Fruit fly (Drosophila melanogaster) whole organism, embryonic: ENCODE measurements around the gene CG15742.

Source experiments
- CG10321 ChIP-seq: fragments of 200-800 bp; sonication (Bioruptor generic); IDR thresholded peaks from 2 replicates; pipeline ENCODE4 v1.3.6; 2022; ENCODE audit warnings: missing biosample characterization, missing genetic modification characterization
- CG10366 ChIP-seq: fragments of 200-800 bp; sonication (Bioruptor generic); IDR thresholded peaks from 2 replicates; pipeline ENCODE4 v1.3.6; 2022; ENCODE audit warnings: missing biosample characterization, missing genetic modification characterization
- CG11504 ChIP-seq: fragments of 200-800 bp; sonication (Bioruptor generic); optimal IDR thresholded peaks from 3 replicates; lab custom pipeline; 2019; ENCODE audit warnings: missing biosample characterization, mild to moderate bottlenecking, missing genetic modification characterization, moderate library complexity
- CG11723 ChIP-seq: fragments of 200-800 bp; sonication (Bioruptor generic); optimal IDR thresholded peaks from 2 replicates; lab custom pipeline; 2017; ENCODE audit warnings: missing biosample characterization, mild to moderate bottlenecking, missing genetic modification characterization
- CG12391 ChIP-seq: fragments of 200-800 bp; sonication (Bioruptor generic); optimal IDR thresholded peaks from 3 replicates; lab custom pipeline; 2018; ENCODE audit warnings: missing biosample characterization, mild to moderate bottlenecking, missing genetic modification characterization, moderate library complexity
- CG13624 ChIP-seq: fragments of 200-800 bp; sonication (Bioruptor generic); optimal IDR thresholded peaks from 2 replicates; lab custom pipeline; 2016; ENCODE audit warnings: missing biosample characterization, missing genetic modification characterization
- CG13894 ChIP-seq: fragments of 200-800 bp; sonication (Bioruptor generic); optimal IDR thresholded peaks from 3 replicates; lab custom pipeline; 2018; ENCODE audit warnings: missing biosample characterization, mild to moderate bottlenecking, missing genetic modification characterization, moderate library complexity
- CG14667 ChIP-seq: fragments of 200-800 bp; sonication (Bioruptor generic); IDR thresholded peaks from 2 replicates; pipeline ENCODE4 v1.3.6; 2022; ENCODE audit warnings: missing biosample characterization, missing genetic modification characterization
- CG15269 ChIP-seq: fragments of 200-800 bp; sonication (Bioruptor generic); optimal IDR thresholded peaks from 2 replicates; lab custom pipeline; 2018; ENCODE audit warnings: missing biosample characterization, mild to moderate bottlenecking, missing genetic modification characterization, moderate library complexity
- CG17361 ChIP-seq: fragments of 200-800 bp; sonication (Bioruptor generic); IDR thresholded peaks from 3 replicates; pipeline ENCODE4 v1.3.6; 2022; ENCODE audit warnings: missing biosample characterization, missing genetic modification characterization
- CG1792 ChIP-seq: fragments of 200-800 bp; sonication (Bioruptor generic); optimal IDR thresholded peaks from 2 replicates; lab custom pipeline; 2016; ENCODE audit warnings: missing biosample characterization, missing genetic modification characterization
- CG18262 ChIP-seq: fragments of 200-800 bp; optimal IDR thresholded peaks from 3 replicates; lab custom pipeline; 2019; ENCODE audit warnings: missing biosample characterization, mild to moderate bottlenecking, missing genetic modification characterization, moderate library complexity
- CG30431 ChIP-seq: fragments of 200-800 bp; sonication (Bioruptor generic); optimal IDR thresholded peaks from 2 replicates; lab custom pipeline; 2017; ENCODE audit warnings: missing biosample characterization, missing genetic modification characterization
- CG3065 ChIP-seq: fragments of 200-800 bp; sonication (Bioruptor generic); optimal IDR thresholded peaks from 2 replicates; lab custom pipeline; 2016; ENCODE audit warnings: missing biosample characterization, missing genetic modification characterization
- CG31388 ChIP-seq: fragments of 200-800 bp; sonication (Bioruptor generic); optimal IDR thresholded peaks from 2 replicates; lab custom pipeline; 2016; ENCODE audit warnings: missing biosample characterization, missing genetic modification characterization
- CG3163 ChIP-seq: fragments of 200-800 bp; sonication (Bioruptor generic); optimal IDR thresholded peaks from 3 replicates; lab custom pipeline; 2016; ENCODE audit warnings: missing biosample characterization, missing genetic modification characterization
- CG43689 ChIP-seq: fragments of 200-800 bp; sonication (Bioruptor generic); IDR thresholded peaks from 2 replicates; pipeline ENCODE4 v1.3.6; 2022; ENCODE audit warnings: missing biosample characterization, missing genetic modification characterization
- CG6689 ChIP-seq: fragments of 200-800 bp; sonication (Bioruptor generic); IDR thresholded peaks from 2 replicates; pipeline ENCODE4 v1.3.6; 2022; ENCODE audit warnings: missing biosample characterization, missing genetic modification characterization
- Drgx ChIP-seq: fragments of 200-800 bp; sonication (Bioruptor generic); IDR thresholded peaks from 2 replicates; pipeline ENCODE4 v1.3.6; 2022; ENCODE audit warnings: missing biosample characterization, missing genetic modification characterization
- H2.0 ChIP-seq: fragments of 200-800 bp; sonication (Bioruptor generic); IDR thresholded peaks from 2 replicates; pipeline ENCODE4 v1.3.6; 2022; ENCODE audit warnings: missing biosample characterization, missing genetic modification characterization
- HLH3B ChIP-seq: fragments of 200-800 bp; sonication (Bioruptor generic); IDR thresholded peaks from 2 replicates; pipeline ENCODE4 v1.3.6; 2022; ENCODE audit warnings: missing biosample characterization, missing genetic modification characterization
- HLH54F ChIP-seq: fragments of 200-800 bp; sonication (Bioruptor generic); optimal IDR thresholded peaks from 3 replicates; lab custom pipeline; 2016; ENCODE audit warnings: missing biosample characterization, missing genetic modification characterization
- HmgD ChIP-seq: fragments of 200-800 bp; sonication (Bioruptor generic); optimal IDR thresholded peaks from 3 replicates; lab custom pipeline; 2016; ENCODE audit warnings: missing biosample characterization, missing genetic modification characterization
- Hr51 ChIP-seq, 2 experiments: fragments of 200-800 bp; sonication (Bioruptor generic); optimal IDR thresholded peaks; 2 replicates in 1 of 2; 3 replicates in 1 of 2; lab custom pipeline; 2016 to 2018; ENCODE audit warnings: missing biosample characterization in 2 of 2, missing genetic modification characterization in 2 of 2, mild to moderate bottlenecking in 1 of 2, moderate library complexity in 1 of 2
- Oli ChIP-seq: fragments of 200-800 bp; sonication (Bioruptor generic); optimal IDR thresholded peaks from 2 replicates; lab custom pipeline; 2018; ENCODE audit warnings: missing biosample characterization, mild to moderate bottlenecking, missing genetic modification characterization, moderate library complexity
- Poxn ChIP-seq: fragments of 200-800 bp; sonication (Bioruptor generic); IDR thresholded peaks from 2 replicates; pipeline ENCODE4 v1.3.6; 2022; ENCODE audit warnings: missing biosample characterization, missing genetic modification characterization
- Ptx1 ChIP-seq: fragments of 200-800 bp; sonication (Bioruptor generic); IDR thresholded peaks from 2 replicates; pipeline ENCODE4 v1.3.6; 2022; ENCODE audit warnings: missing biosample characterization, missing genetic modification characterization
- Side ChIP-seq: fragments of 200-800 bp; sonication (Bioruptor generic); optimal IDR thresholded peaks from 2 replicates; lab custom pipeline; 2016; ENCODE audit warnings: missing biosample characterization, missing genetic modification characterization
- Sin3A ChIP-seq: fragments of >200 bp; optimal IDR thresholded peaks from 2 replicates; lab custom pipeline; 2018
- Sox102F ChIP-seq: fragments of 200-800 bp; sonication (Bioruptor generic); optimal IDR thresholded peaks from 2 replicates; lab custom pipeline; 2018; ENCODE audit warnings: missing biosample characterization, mild to moderate bottlenecking, missing genetic modification characterization, moderate library complexity
- Sry-β ChIP-seq: fragments of 200-800 bp; sonication (Bioruptor generic); optimal IDR thresholded peaks from 2 replicates; lab custom pipeline; 2018; ENCODE audit warnings: missing biosample characterization, mild to moderate bottlenecking, missing genetic modification characterization, moderate library complexity
- br ChIP-seq: fragments of >200 bp; optimal IDR thresholded peaks from 2 replicates; lab custom pipeline; 2017
- bsh ChIP-seq, 2 experiments: fragments of 200-800 bp; sonication (Bioruptor generic); optimal IDR thresholded peaks; 2 replicates each; lab custom pipeline; 2017 to 2018; ENCODE audit warnings: mild to moderate bottlenecking in 2 of 2, missing biosample characterization in 2 of 2, missing genetic modification characterization in 2 of 2, moderate library complexity in 1 of 2
- chif ChIP-seq, 2 experiments: fragments of 200-800 bp; sonication (Bioruptor generic); optimal IDR thresholded peaks; 3 replicates each; lab custom pipeline; 2016; ENCODE audit warnings: missing biosample characterization in 2 of 2, missing genetic modification characterization in 2 of 2
- danr ChIP-seq: fragments of 200-800 bp; sonication (Bioruptor generic); IDR thresholded peaks from 2 replicates; pipeline ENCODE4 v1.3.6; 2022; ENCODE audit warnings: missing biosample characterization, missing genetic modification characterization
- dmrt99B ChIP-seq: fragments of 200-800 bp; sonication (Bioruptor generic); optimal IDR thresholded peaks from 2 replicates; lab custom pipeline; 2018; ENCODE audit warnings: missing biosample characterization, mild to moderate bottlenecking, missing genetic modification characterization, moderate library complexity
- fru ChIP-seq: fragments of >200 bp; optimal IDR thresholded peaks from 2 replicates; lab custom pipeline; 2017
- gem ChIP-seq: fragments of 200-800 bp; sonication (Bioruptor generic); optimal IDR thresholded peaks from 2 replicates; lab custom pipeline; 2019; ENCODE audit warnings: missing biosample characterization, mild to moderate bottlenecking, missing genetic modification characterization, moderate library complexity
- gsb ChIP-seq: fragments of 200-800 bp; sonication (Bioruptor generic); IDR thresholded peaks from 2 replicates; pipeline ENCODE4 v1.3.6; 2022; ENCODE audit warnings: missing biosample characterization, missing genetic modification characterization
- hb ChIP-seq: fragments of 200-800 bp; sonication (Bioruptor generic); IDR thresholded peaks from 3 replicates; pipeline ENCODE4 v1.3.6; 2022; ENCODE audit warnings: missing biosample characterization, missing genetic modification characterization; ENCODE audit not compliant: partially characterized antibody
- lbe ChIP-seq: fragments of 200-800 bp; sonication (Bioruptor generic); optimal IDR thresholded peaks from 2 replicates; lab custom pipeline; 2016; ENCODE audit warnings: missing biosample characterization, mild to moderate bottlenecking, missing genetic modification characterization
- nom ChIP-seq: fragments of 200-800 bp; sonication (Bioruptor generic); optimal IDR thresholded peaks from 2 replicates; lab custom pipeline; 2017; ENCODE audit warnings: missing biosample characterization, missing genetic modification characterization, mild to moderate bottlenecking, moderate library complexity, missing genetic modification reagents
- phol ChIP-seq: fragments of 200-800 bp; sonication (Bioruptor generic); optimal IDR thresholded peaks from 3 replicates; lab custom pipeline; 2018; ENCODE audit warnings: missing biosample characterization, mild to moderate bottlenecking, missing genetic modification characterization, moderate library complexity
- psq ChIP-seq: fragments of 200-800 bp; sonication (Bioruptor generic); optimal IDR thresholded peaks from 2 replicates; lab custom pipeline; 2017; ENCODE audit warnings: missing biosample characterization, missing genetic modification characterization
- sisA ChIP-seq: fragments of 200-800 bp; sonication (Bioruptor generic); IDR thresholded peaks from 2 replicates; pipeline ENCODE4 v1.3.6; 2022; ENCODE audit warnings: missing biosample characterization, missing genetic modification characterization
- stc ChIP-seq: fragments of 200-800 bp; sonication (Bioruptor generic); IDR thresholded peaks from 2 replicates; pipeline ENCODE4 v1.3.6; 2022; ENCODE audit warnings: missing biosample characterization, missing genetic modification characterization
- tna ChIP-seq: fragments of 200-800 bp; sonication (Bioruptor generic); IDR thresholded peaks from 2 replicates; pipeline ENCODE4 v1.3.6; 2022; ENCODE audit warnings: missing biosample characterization, missing genetic modification characterization; ENCODE audit not compliant: partially characterized antibody
- twi ChIP-seq: fragments of 200-800 bp; optimal IDR thresholded peaks from 2 replicates; lab custom pipeline; 2019; ENCODE audit warnings: missing biosample characterization, mild to moderate bottlenecking, missing genetic modification characterization, moderate library complexity
- z ChIP-seq: fragments of 200-800 bp; sonication (Bioruptor generic); IDR thresholded peaks from 3 replicates; pipeline ENCODE4 v1.3.6; 2022; ENCODE audit warnings: missing biosample characterization, missing genetic modification characterization
- zfh1 ChIP-seq: fragments of 200-800 bp; sonication (Bioruptor generic); IDR thresholded peaks from 3 replicates; pipeline ENCODE4 v1.3.6; 2022; ENCODE audit warnings: missing biosample characterization, missing genetic modification characterization

The CG15742 gene

DNA sequence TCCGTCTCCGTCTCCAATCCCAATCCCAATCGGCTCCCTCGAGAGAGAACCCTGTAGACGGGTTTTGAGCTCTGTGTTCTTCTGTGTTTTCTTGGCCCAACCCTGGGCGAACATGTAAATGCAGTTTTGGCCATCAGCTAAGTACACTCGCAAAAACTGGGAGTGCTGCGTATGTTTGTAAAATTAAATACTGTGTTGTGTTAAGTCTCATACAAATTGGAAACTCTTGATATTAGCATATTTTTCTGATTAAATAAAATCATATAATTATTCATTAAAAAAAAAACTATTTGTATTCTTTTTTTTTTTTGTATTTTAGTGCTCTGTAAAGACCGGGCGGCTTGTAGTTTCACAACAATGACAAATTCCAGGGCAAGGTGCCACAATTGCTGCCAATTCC, 12.5 kb downstream of the CG15742 start:
- TF ChIP-seq lbe, result peak; percentile 33
- no peak for TF ChIP-seq Side (GFP tag; lab: Kevin White, UChicago)
- TF ChIP-seq bsh (GFP tag; optimal IDR thresholded peaks at IDR 0.05; lab: Kevin White, UChicago), result peak in 1 of 2 experiments; percentile 59
- peak; percentile 61 for TF ChIP-seq nom (GFP tag; lab: Kevin White, UChicago)

DNA sequence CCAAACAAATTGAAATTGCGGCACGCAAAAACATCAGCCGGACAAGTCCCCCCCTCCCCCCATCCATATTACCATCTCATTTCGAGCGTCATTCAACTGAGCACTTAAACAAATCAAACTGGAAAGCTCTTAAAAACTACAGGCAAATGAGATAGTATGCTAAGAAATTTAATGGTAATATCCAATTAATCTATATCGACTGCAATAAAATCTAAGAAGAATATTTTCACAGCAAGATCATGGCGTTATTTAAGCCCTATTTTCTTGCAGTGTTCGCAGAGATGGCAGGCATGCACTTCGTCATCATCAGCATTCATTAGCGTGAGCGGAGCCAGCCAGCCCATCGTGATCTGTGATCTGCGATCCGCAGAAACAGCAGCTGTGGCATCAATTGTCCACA, 13.8 kb downstream of the CG15742 start:
- TF ChIP-seq CG11723 (GFP tag; lab: Kevin White, UChicago) (no peak), CG11504 (tag; lab: Kevin White, UChicago) (peak; percentile 39), CG17361 (GFP tag; lab: Robert Waterston, UW) (0 out of 3 replicates have a peak, but pooled peaks have one; percentile 20), CG15269 (tag; lab: Kevin White, UChicago) (no peak), Sox102F (GFP tag; lab: Kevin White, UChicago) (peak; percentile 62), zfh1 (peak; percentile 41; the same call in 1 of the 3 replicates), CG12391 (tag; lab: Kevin White, UChicago) (peak; percentile 15), CG6689 (peak; percentile 31; the same call in 1 of the 2 replicates), CG3065 (GFP tag; lab: Kevin White, UChicago) (no peak), bsh (GFP tag; optimal IDR thresholded peaks at IDR 0.05; lab: Kevin White, UChicago) (peak; percentile 11 to 38), CG1792 (GFP tag; lab: Kevin White, UChicago) (no peak), CG31388 (GFP tag; lab: Kevin White, UChicago) (no peak), twi (tag; lab: Kevin White, UChicago) (no peak), Poxn (GFP tag; lab: Robert Waterston, UW) (no peak), H2.0 (GFP tag; lab: Robert Waterston, UW) (0 out of 2 replicates have a peak, but pooled peaks have one; percentile 25), Drgx (GFP tag; lab: Robert Waterston, UW) (peak; percentile 60; the same call in 1 of the 2 replicates), z (GFP tag; lab: Robert Waterston, UW) (no peak), Ptx1 (GFP tag; lab: Robert Waterston, UW) (peak; percentile 35; the same call in 1 of the 2 replicates), tna (GFP tag; lab: Robert Waterston, UW) (no peak), CG13894 (tag; lab: Kevin White, UChicago) (no peak), danr (GFP tag; lab: Robert Waterston, UW) (no peak), sisA (peak; percentile 54; the same call in 1 of the 2 replicates), br (lab: Kevin White, UChicago) (no peak), psq (GFP tag; lab: Kevin White, UChicago) (no peak), Sin3A (lab: Kevin White, UChicago) (no peak), Oli (tag; lab: Kevin White, UChicago) (peak; percentile 21), stc (GFP tag; lab: Robert Waterston, UW) (peak; percentile 42; the same call in 1 of the 2 replicates), fru (lab: Kevin White, UChicago) (no peak), Hr51 (GFP tag; optimal IDR thresholded peaks at IDR 0.05; lab: Kevin White, UChicago) (peak in 1 of 2 experiments; percentile 56), CG14667 (GFP tag; lab: Robert Waterston, UW) (peak; percentile 18; the same call in 1 of the 2 replicates), CG13624 (GFP tag; lab: Kevin White, UChicago) (no peak), HmgD (GFP tag; lab: Kevin White, UChicago) (no peak), hb (GFP tag; lab: Robert Waterston, UW) (no peak), HLH3B (GFP tag; lab: Robert Waterston, UW) (peak; percentile 49; the same call in 1 of the 2 replicates), chif (GFP tag; optimal IDR thresholded peaks at IDR 0.05; lab: Kevin White, UChicago) (peak in 1 of 2 experiments; percentile 4), CG10321 (GFP tag; lab: Robert Waterston, UW) (no peak), CG3163 (GFP tag; lab: Kevin White, UChicago) (no peak), CG30431 (no peak), CG10366 (GFP tag; lab: Robert Waterston, UW) (peak; percentile 15; the same call in 1 of the 2 replicates), dmrt99B (tag; lab: Kevin White, UChicago) (peak; percentile 56), HLH54F (GFP tag; lab: Kevin White, UChicago) (no peak), Sry-β (GFP tag; lab: Kevin White, UChicago) (no peak), phol (peak; percentile 25), gsb (GFP tag; lab: Robert Waterston, UW) (no peak), CG18262 (no peak), gem (tag; lab: Kevin White, UChicago) (peak; percentile 42), CG43689 (no peak)
